Worm (Caenorhabditis elegans): ENCODE data around the gene dhp-2.

Gene dhp-2

DNA sequence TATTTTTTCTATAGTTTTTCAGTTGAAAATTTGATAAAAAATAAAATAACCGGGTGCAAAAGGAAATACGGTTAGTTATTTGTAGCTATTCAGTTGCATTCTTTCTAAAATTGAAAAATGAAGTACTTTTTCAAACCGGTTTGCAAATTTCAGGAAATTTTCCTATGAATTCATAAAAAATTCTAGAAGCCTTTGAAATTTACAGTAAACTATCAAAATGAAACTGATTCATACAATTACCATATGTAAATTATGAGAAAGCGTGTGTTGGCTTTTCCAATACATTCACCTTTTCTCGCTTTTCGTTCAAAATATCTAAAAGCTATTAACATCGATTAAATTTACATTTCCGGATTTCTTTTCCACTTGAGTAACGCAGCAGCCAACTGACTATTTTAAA is 39.1 kb downstream of the dhp-2 start, which contains the start of gene ent-7 (continued):
- TF ChIP-seq mdl-1 (tag; optimal IDR thresholded peaks at IDR 0.05) (no peak), lin-39 (tag; optimal IDR thresholded peaks at IDR 0.05) (no peak)

DNA sequence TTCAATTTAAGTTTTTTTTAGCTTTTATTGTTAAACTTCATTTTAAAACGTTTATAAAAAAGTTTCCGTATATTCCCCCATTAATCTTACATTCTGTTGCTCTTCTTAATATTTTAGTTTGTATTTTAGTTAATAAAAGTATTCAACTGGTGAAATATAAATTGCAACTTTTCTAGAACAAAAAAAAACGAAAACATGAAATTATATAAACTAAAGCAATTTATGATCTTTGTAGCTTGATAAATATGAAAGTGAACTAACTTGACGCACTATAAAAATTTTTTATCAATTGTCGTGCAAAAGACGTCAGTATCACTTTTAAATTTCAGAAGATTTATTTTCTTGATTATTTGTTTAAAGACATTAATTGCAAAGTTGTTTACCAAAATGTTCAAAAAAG is 39.7 kb downstream of the dhp-2 start, which contains the start of gene F44D12.2:
Gene F44D12.2, minus strand, starts transcription at position 101 of the 400 bp plus-strand sequence.
- TF ChIP-seq aha-1 (tag) (peak; percentile 6), daf-16 (GFP tag; optimal IDR thresholded peaks at IDR 0.05) (no peak), daf-16 (tag; optimal IDR thresholded peaks at IDR 0.05) (peak; percentile 37), nhr-28 (tag; optimal IDR thresholded peaks at IDR 0.05) (peak; percentile 76), ceh-32 (tag; optimal IDR thresholded peaks at IDR 0.05; ENCODE audit: poor library complexity) (no peak), ceh-62 (tag; optimal IDR thresholded peaks at IDR 0.05) (no peak)

DNA sequence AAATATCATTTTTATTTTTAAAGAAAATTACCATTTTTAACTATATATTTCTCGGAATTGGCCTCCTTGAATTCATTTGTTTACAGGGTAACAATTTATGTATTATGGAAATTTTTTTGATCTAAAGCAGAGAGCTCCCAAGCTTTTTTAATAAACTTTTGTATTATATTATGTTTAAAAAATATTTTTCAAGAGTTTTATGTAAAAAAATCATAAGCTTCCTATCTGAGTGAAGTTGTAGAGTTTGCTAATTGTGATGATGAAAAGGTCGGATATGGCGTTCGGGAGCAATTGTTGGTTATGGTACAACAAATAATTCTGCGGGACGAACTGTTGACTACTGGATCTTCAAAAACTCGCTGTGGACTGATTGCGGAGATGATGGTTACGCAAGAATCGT is 43.4 kb downstream of the dhp-2 start, which contains the start of gene F44D12.19:
Gene F44D12.19, plus strand, starts transcription at position 301 of the 400 bp plus-strand sequence.
- TF ChIP-seq lin-13 (GFP tag; optimal IDR thresholded peaks at IDR 0.05) (no peak), Y75B8A.6 (GFP tag; IDR thresholded peaks at IDR 0.05) (no peak), spr-1 (tag; optimal IDR thresholded peaks at IDR 0.05) (no peak), daf-12 (tag; optimal IDR thresholded peaks at IDR 0.05) (no peak), F49E8.2 (tag; optimal IDR thresholded peaks at IDR 0.05; ENCODE audit: borderline replicate concordance) (no peak), lin-1 (GFP tag; IDR thresholded peaks at IDR 0.05) (no peak), unc-39 (tag; optimal IDR thresholded peaks at IDR 0.05) (no peak), duxl-1 (tag; optimal IDR thresholded peaks at IDR 0.05; ENCODE audit: poor library complexity) (no peak), daf-19 (GFP tag; conservative IDR thresholded peaks at IDR 0.05) (no peak), dpl-1 (GFP tag; optimal IDR thresholded peaks at IDR 0.05) (no peak), unc-130 (GFP tag; optimal IDR thresholded peaks at IDR 0.05) (no peak), snpc-4 (tag; optimal IDR thresholded peaks at IDR 0.05) (no peak)

DNA sequence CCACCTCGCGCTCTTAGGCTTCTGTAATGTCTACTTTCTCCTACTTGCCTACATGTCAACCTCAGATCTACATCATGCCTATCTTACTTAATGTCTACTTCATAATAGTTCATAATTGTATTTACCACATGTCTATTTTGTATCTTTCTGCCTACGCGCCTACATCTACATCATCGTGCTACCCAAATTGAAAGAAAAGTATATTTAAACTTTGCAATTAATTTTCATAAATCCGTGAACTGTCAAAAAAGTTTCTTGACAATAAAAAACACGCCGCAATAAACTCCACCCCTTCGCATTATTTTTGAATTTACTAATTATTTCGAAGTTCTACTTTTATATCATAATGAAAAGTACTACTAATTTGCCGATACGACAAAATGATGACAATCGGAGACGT is 45.1 kb downstream of the dhp-2 start, which contains the start of gene F44D12.8:
Gene F44D12.8, plus strand, starts transcription at position 301 of the 400 bp plus-strand sequence.
- TF ChIP-seq set-16 (GFP tag; IDR thresholded peaks at IDR 0.05) (no peak), ceh-32 (tag; optimal IDR thresholded peaks at IDR 0.05; ENCODE audit: poor library complexity) (no peak), Y105C5A.15 (GFP tag; IDR thresholded peaks at IDR 0.05) (no peak), zip-2 (tag; optimal IDR thresholded peaks at IDR 0.05) (no peak), duxl-1 (tag; optimal IDR thresholded peaks at IDR 0.05; ENCODE audit: poor library complexity) (no peak), attf-4 (tag; optimal IDR thresholded peaks at IDR 0.05) (no peak), unc-39 (tag; optimal IDR thresholded peaks at IDR 0.05) (no peak), ceh-82 (tag; optimal IDR thresholded peaks at IDR 0.05) (no peak), Y75B8A.6 (GFP tag; IDR thresholded peaks at IDR 0.05) (no peak), F44E2.7 (GFP tag; IDR thresholded peaks at IDR 0.05) (no peak), skn-1 (tag; optimal IDR thresholded peaks at IDR 0.05) (no peak), rbr-2 (tag; optimal IDR thresholded peaks at IDR 0.05) (no peak), sdz-12 (GFP tag; optimal IDR thresholded peaks at IDR 0.05) (no peak), ztf-7 (tag; optimal IDR thresholded peaks at IDR 0.05) (no peak), nhr-25 (tag; optimal IDR thresholded peaks at IDR 0.05; ENCODE audit: borderline replicate concordance, insufficient read depth) (no peak), zfp-3 (GFP tag; conservative IDR thresholded peaks at IDR 0.05) (no peak), arid-1 (GFP tag; conservative IDR thresholded peaks at IDR 0.05) (no peak), R02D3.7 (tag; optimal IDR thresholded peaks at IDR 0.05) (no peak)

DNA sequence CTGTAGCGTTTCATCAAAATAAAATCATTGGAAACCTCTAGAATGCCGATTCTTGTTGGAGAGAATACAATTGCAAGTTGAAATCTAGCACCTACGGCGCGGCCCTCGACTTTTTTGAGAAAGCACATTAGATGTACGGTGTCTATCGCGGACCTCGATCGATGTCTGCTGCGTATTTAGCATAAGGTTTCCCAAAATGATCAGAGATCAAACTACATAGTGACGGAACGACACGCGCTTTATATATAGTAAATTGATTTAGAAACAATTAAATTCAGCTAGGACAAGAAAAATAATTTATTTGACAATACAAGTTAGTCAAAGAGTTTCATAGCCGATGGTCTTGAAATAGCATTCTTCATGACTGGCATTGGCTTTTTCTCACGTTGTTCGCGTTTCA is 48.2 kb downstream of the dhp-2 start:
- no peak for TF ChIP-seq tra-1 (GFP tag; IDR thresholded peaks at IDR 0.05)
- no peak for TF ChIP-seq lin-39 (tag; optimal IDR thresholded peaks at IDR 0.05)
- no peak for TF ChIP-seq jun-1 (tag; optimal IDR thresholded peaks at IDR 0.05)
- TF ChIP-seq zip-11 (GFP tag; IDR thresholded peaks at IDR 0.05) = no peak
- no peak for TF ChIP-seq ZK546.5 (tag; optimal IDR thresholded peaks at IDR 0.05)
- no peak for TF ChIP-seq attf-4 (tag; optimal IDR thresholded peaks at IDR 0.05)
- no peak for TF ChIP-seq mep-1 (tag; optimal IDR thresholded peaks at IDR 0.05)
- TF ChIP-seq nhr-41 (GFP tag; IDR thresholded peaks at IDR 0.05) = no peak
- no peak for TF ChIP-seq lin-38 (GFP tag; IDR thresholded peaks at IDR 0.05)
- no peak for TF ChIP-seq ces-1 (GFP tag; optimal IDR thresholded peaks at IDR 0.05)
- no peak for TF ChIP-seq zip-2 (tag; optimal IDR thresholded peaks at IDR 0.05)
- TF ChIP-seq ama-1 (optimal IDR thresholded peaks at IDR 0.05) = no peak
- TF ChIP-seq T26A8.4 (GFP tag; IDR thresholded peaks at IDR 0.05) = no peak
- no peak for TF ChIP-seq Y48G9A.11 (GFP tag; IDR thresholded peaks at IDR 0.05)
- no peak for TF ChIP-seq aha-1 (tag)
- TF ChIP-seq sdz-12 (GFP tag; optimal IDR thresholded peaks at IDR 0.05) = no peak
- TF ChIP-seq hmg-1.1 (GFP tag; IDR thresholded peaks at IDR 0.05) = no peak

Data from whole organism, L4 larva.